Worm (Caenorhabditis elegans) whole organism, mixed stage, embryonic: ENCODE results near the gene K09E3.7.

Experiments used
- bed-3 ChIP-seq: fragments of 200-800 bp; sonication (Bioruptor generic); optimal IDR thresholded peaks from 3 replicates; lab custom pipeline; 2018; ENCODE audit warnings: mild to moderate bottlenecking, missing genetic modification characterization, moderate library complexity, missing compliant biosample characterization
- blmp-1 ChIP-seq: fragments of 150-350 bp; optimal IDR thresholded peaks from 2 replicates; lab custom pipeline; 2014; ENCODE audit warnings: missing biosample characterization, missing genetic modification characterization
- ceh-39 ChIP-seq: fragments of 150-350 bp; optimal IDR thresholded peaks from 2 replicates; lab custom pipeline; 2014; ENCODE audit warnings: missing biosample characterization, missing genetic modification characterization
- ceh-83 ChIP-seq: fragments of 200-800 bp; sonication (Bioruptor generic); optimal IDR thresholded peaks from 2 replicates; lab custom pipeline; 2018; ENCODE audit warnings: mild to moderate bottlenecking, missing genetic modification characterization, missing compliant biosample characterization
- cnd-1 ChIP-seq: fragments of 200-800 bp; sonication (Bioruptor generic); optimal IDR thresholded peaks from 2 replicates; lab custom pipeline; 2018; ENCODE audit warnings: mild to moderate bottlenecking, missing genetic modification characterization, missing compliant biosample characterization
- elt-1 ChIP-seq: sonication (generic microtip); optimal IDR thresholded peaks from 2 replicates; lab custom pipeline; 2017; ENCODE audit warnings: missing genetic modification characterization, mild to moderate bottlenecking, missing compliant biosample characterization, antibody characterized with exemption, moderate library complexity, borderline replicate concordance; ENCODE audit not compliant: insufficient read depth
- elt-3 ChIP-seq: fragments of 150-350 bp; optimal IDR thresholded peaks from 2 replicates; lab custom pipeline; 2014; ENCODE audit warnings: missing biosample characterization, missing genetic modification characterization
- hlh-1 ChIP-seq: fragments of 150-350 bp; optimal IDR thresholded peaks from 2 replicates; lab custom pipeline; 2014; ENCODE audit warnings: missing biosample characterization, missing genetic modification reagents, missing genetic modification characterization
- lsy-2 ChIP-seq: fragments of 150-350 bp; optimal IDR thresholded peaks from 2 replicates; lab custom pipeline; 2014; ENCODE audit warnings: missing biosample characterization, missing genetic modification characterization
- mep-1 ChIP-seq: fragments of 150-350 bp; optimal IDR thresholded peaks from 2 replicates; lab custom pipeline; 2017; ENCODE audit warnings: missing biosample characterization, missing genetic modification reagents, missing genetic modification characterization, inconsistent platforms
- nhr-28 ChIP-seq: fragments of 150-350 bp; optimal IDR thresholded peaks from 2 replicates; lab custom pipeline; 2014; ENCODE audit warnings: missing biosample characterization, missing genetic modification characterization
- nhr-76 ChIP-seq: sonication (generic microtip); optimal IDR thresholded peaks from 2 replicates; lab custom pipeline; 2017; ENCODE audit warnings: missing biosample characterization, missing genetic modification characterization
- snpc-4 ChIP-seq: fragments of 150-350 bp; optimal IDR thresholded peaks from 2 replicates; lab custom pipeline; 2014; ENCODE audit warnings: missing biosample characterization, missing genetic modification characterization
- unc-62 ChIP-seq: fragments of 150-350 bp; optimal IDR thresholded peaks from 2 replicates; lab custom pipeline; 2014; ENCODE audit warnings: missing biosample characterization, missing genetic modification reagents, missing genetic modification characterization

DNA sequence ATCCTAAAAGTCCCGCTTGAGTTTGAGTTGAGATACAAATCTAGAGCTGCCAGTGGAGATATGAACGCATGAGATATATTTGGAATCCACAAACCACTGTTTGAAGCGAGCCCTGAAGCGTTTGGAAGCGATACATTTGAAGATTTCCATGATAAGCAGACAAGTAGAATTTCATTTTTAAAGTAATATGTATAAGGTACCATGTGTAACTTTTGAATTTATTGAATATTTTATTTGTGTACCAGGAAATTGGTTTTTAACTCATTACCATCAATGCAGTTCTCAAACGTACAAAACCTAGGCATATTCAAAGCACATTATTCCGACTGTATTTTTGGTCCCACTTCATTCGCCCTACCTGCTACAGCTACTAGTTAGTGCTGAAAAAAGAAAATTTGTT is 43.9 kb upstream of the K09E3.7 start, which contains the start of gene B0302.2:
- no peak for TF ChIP-seq ceh-39 (tag; lab: Kevin White, UChicago)
- TF ChIP-seq unc-62 (GFP tag; lab: Kevin White, UChicago): no peak
- no peak for TF ChIP-seq ceh-83 (GFP tag; lab: Kevin White, UChicago)
- TF ChIP-seq elt-3 (tag; lab: Kevin White, UChicago): no peak
- TF ChIP-seq hlh-1: no peak
- TF ChIP-seq mep-1 (tag; lab: Kevin White, UChicago): no peak
- no peak for TF ChIP-seq nhr-76
- TF ChIP-seq blmp-1 (tag; lab: Kevin White, UChicago): no peak
- no peak for TF ChIP-seq nhr-28 (tag; lab: Kevin White, UChicago)
- TF ChIP-seq elt-1 (tag; lab: Kevin White, UChicago): no peak
- no peak for TF ChIP-seq snpc-4 (tag; lab: Kevin White, UChicago)
- TF ChIP-seq lsy-2: no peak
- no peak for TF ChIP-seq bed-3 (GFP tag; lab: Kevin White, UChicago)
- no peak for TF ChIP-seq cnd-1
